Fruit fly (Drosophila melanogaster): ENCODE measurements around the gene CG13643.

CG13643 gene

DNA sequence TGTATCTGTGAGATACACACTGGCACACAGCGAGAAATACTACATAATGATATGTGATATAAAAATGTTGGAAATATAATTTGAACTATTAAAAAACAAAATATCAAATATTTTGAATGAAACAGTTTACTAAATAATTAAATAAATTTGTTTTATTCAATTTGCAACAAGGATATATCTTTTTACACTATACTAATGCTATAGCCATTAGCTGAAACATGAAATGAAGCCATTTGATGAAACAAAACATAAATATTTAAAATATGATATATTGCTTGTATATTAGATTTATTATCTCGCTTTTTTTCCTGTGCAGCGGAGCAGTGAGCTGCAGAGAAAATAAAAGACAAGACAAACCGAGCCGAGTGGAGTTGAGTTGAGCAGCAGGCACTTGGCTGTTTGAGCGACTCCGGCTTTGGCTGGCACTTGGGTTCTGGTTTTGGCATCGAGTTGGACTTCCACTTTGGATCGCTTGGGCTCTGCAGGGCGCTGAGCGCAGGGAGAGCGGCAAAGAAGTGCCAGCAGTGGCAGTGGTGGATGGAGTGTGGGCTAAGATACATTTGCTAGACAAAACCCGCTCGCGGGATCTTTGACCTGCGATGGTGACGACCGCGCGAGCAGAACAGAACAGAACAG is 12.4 kb downstream of the CG13643 start (continued):
- peak; percentile 45 for TF ChIP-seq fd3F (GFP tag; optimal IDR thresholded peaks at IDR 0.05)
- TF ChIP-seq slbo (GFP tag; IDR thresholded peaks at IDR 0.05): peak; percentile 73
- peak; percentile 71 for TF ChIP-seq CG4404 (GFP tag; IDR thresholded peaks at IDR 0.05)
- no peak for TF ChIP-seq dm (GFP tag; optimal IDR thresholded peaks at IDR 0.05)
- TF ChIP-seq CG12769 (tag; optimal IDR thresholded peaks at IDR 0.05): no peak
- TF ChIP-seq ash1 (GFP tag; optimal IDR thresholded peaks at IDR 0.05): no peak
- no peak for TF ChIP-seq CG10462 (GFP tag; optimal IDR thresholded peaks at IDR 0.05)
- no peak for TF ChIP-seq mam (GFP tag; optimal IDR thresholded peaks at IDR 0.05)
- no peak for TF ChIP-seq C15 (GFP tag; IDR thresholded peaks at IDR 0.05)
- peak; percentile 75 for TF ChIP-seq lab (GFP tag; optimal IDR thresholded peaks at IDR 0.05)
- TF ChIP-seq CG3726 (GFP tag; IDR thresholded peaks at IDR 0.05): no peak
- TF ChIP-seq odd (GFP tag; optimal IDR thresholded peaks at IDR 0.05): peak; percentile 60
- no peak for TF ChIP-seq PHDP (tag; optimal IDR thresholded peaks at IDR 0.05)
- peak; percentile 35; the same call in 1 of the 3 replicates for TF ChIP-seq Aef1 (GFP tag; IDR thresholded peaks at IDR 0.05)
- peak; percentile 68 for TF ChIP-seq sisA (GFP tag; IDR thresholded peaks at IDR 0.05)
- TF ChIP-seq E2f2 (GFP tag; IDR thresholded peaks at IDR 0.05): peak; percentile 45; the same call in 1 of the 2 replicates
- TF ChIP-seq CG32772 (GFP tag; IDR thresholded peaks at IDR 0.05): peak; percentile 34
- no peak for TF ChIP-seq fu2 (GFP tag; optimal IDR thresholded peaks at IDR 0.05)
- TF ChIP-seq tna (GFP tag; IDR thresholded peaks at IDR 0.05; ENCODE audit: partially characterized antibody): no peak
- TF ChIP-seq usp (GFP tag; optimal IDR thresholded peaks at IDR 0.05): no peak
- TF ChIP-seq Opbp (GFP tag; IDR thresholded peaks at IDR 0.05; ENCODE audit: partially characterized antibody): no peak
- TF ChIP-seq CG11723 (GFP tag; optimal IDR thresholded peaks at IDR 0.05): peak; percentile 34
- TF ChIP-seq CG12104 (GFP tag; optimal IDR thresholded peaks at IDR 0.05): peak; percentile 68
- TF ChIP-seq pros (GFP tag; optimal IDR thresholded peaks at IDR 0.05): peak; percentile 47
- TF ChIP-seq Scr (GFP tag; IDR thresholded peaks at IDR 0.05; ENCODE audit: partially characterized antibody): no peak
- TF ChIP-seq CG10267 (tag; optimal IDR thresholded peaks at IDR 0.05): peak; percentile 91
- no peak for TF ChIP-seq vfl (GFP tag; optimal IDR thresholded peaks at IDR 0.05)
- TF ChIP-seq ATbp (GFP tag; optimal IDR thresholded peaks at IDR 0.05): peak; percentile 52
- no peak; the same call in 1 of the 2 replicates for TF ChIP-seq danr (GFP tag; IDR thresholded peaks at IDR 0.05)
- TF ChIP-seq gem (tag; optimal IDR thresholded peaks at IDR 0.05): peak; percentile 94
- peak; percentile 74 for TF ChIP-seq ind (GFP tag; optimal IDR thresholded peaks at IDR 0.05)
- no peak for TF ChIP-seq CG31388 (GFP tag; optimal IDR thresholded peaks at IDR 0.05)
- TF ChIP-seq CG3281 (GFP tag; optimal IDR thresholded peaks at IDR 0.05): peak; percentile 69
- no peak for TF ChIP-seq pita (GFP tag; optimal IDR thresholded peaks at IDR 0.05)
- no peak for TF ChIP-seq CG16813 (GFP tag; IDR thresholded peaks at IDR 0.05; ENCODE audit: partially characterized antibody)
- no peak for TF ChIP-seq Tbp (GFP tag; optimal IDR thresholded peaks at IDR 0.05)
- TF ChIP-seq Asciz (GFP tag; optimal IDR thresholded peaks at IDR 0.05): peak; percentile 80
- TF ChIP-seq CG2889 (GFP tag; IDR thresholded peaks at IDR 0.05): peak; percentile 40; the same call in 1 of the 3 replicates
- TF ChIP-seq Fer2 (tag; optimal IDR thresholded peaks at IDR 0.05): peak; percentile 37
- peak; percentile 49; the same call in 1 of the 2 replicates for TF ChIP-seq CG9932 (GFP tag; IDR thresholded peaks at IDR 0.05)
- peak; percentile 70 for TF ChIP-seq BtbVII (GFP tag; optimal IDR thresholded peaks at IDR 0.05)
- no peak for TF ChIP-seq GATAe (GFP tag; conservative IDR thresholded peaks at IDR 0.05)
- peak; percentile 92 for TF ChIP-seq phol (tag; optimal IDR thresholded peaks at IDR 0.05)
- TF ChIP-seq ap (GFP tag; IDR thresholded peaks at IDR 0.05): peak; percentile 60; the same call in 1 of the 2 replicates
- peak; percentile 72 for TF ChIP-seq Hr3 (GFP tag; optimal IDR thresholded peaks at IDR 0.05)
- no peak for TF ChIP-seq h (optimal IDR thresholded peaks at IDR 0.05)
- no peak for TF ChIP-seq Ets97D (GFP tag; optimal IDR thresholded peaks at IDR 0.05)
- TF ChIP-seq Pdp1 (GFP tag; optimal IDR thresholded peaks at IDR 0.05): peak in 1 of 2 experiments; percentile 5
- peak; percentile 36 for TF ChIP-seq CG7987 (GFP tag; optimal IDR thresholded peaks at IDR 0.05)
- peak; percentile 86 for TF ChIP-seq CG15269 (tag; optimal IDR thresholded peaks at IDR 0.05)
